Fruit fly (Drosophila melanogaster): Measurements from ENCODE around the gene Atac3.

Atac3 gene

dm6 chr3L:292146-292776 is 35.5 kb downstream of the Atac3 start (continued):
- TF ChIP-seq zen (tag; optimal IDR thresholded peaks at IDR 0.05) (no peak), NFAT (GFP tag; IDR thresholded peaks at IDR 0.05) (no peak), otp (GFP tag; IDR thresholded peaks at IDR 0.05) (no peak), C15 (GFP tag; IDR thresholded peaks at IDR 0.05) (no peak), Six4 (GFP tag; optimal IDR thresholded peaks at IDR 0.05) (no peak), CG10267 (tag; optimal IDR thresholded peaks at IDR 0.05) (peak; percentile 57), CG12391 (tag; optimal IDR thresholded peaks at IDR 0.05) (peak; percentile 34), tup (GFP tag; optimal IDR thresholded peaks at IDR 0.05) (no peak), vnd (GFP tag; IDR thresholded peaks at IDR 0.05; ENCODE audit: partially characterized antibody) (no peak), gcm (GFP tag; optimal IDR thresholded peaks at IDR 0.05) (no peak), CG12155 (GFP tag; optimal IDR thresholded peaks at IDR 0.05) (no peak), CTCF (GFP tag; optimal IDR thresholded peaks at IDR 0.05) (peak; percentile 57), CG12236 (GFP tag; optimal IDR thresholded peaks at IDR 0.05) (no peak), pita (GFP tag; optimal IDR thresholded peaks at IDR 0.05) (peak; percentile 88), Dip2 (GFP tag; IDR thresholded peaks at IDR 0.05) (no peak), CG3281 (GFP tag; optimal IDR thresholded peaks at IDR 0.05) (peak; percentile 39), CG17385 (GFP tag; optimal IDR thresholded peaks at IDR 0.05) (no peak), gsb (GFP tag; IDR thresholded peaks at IDR 0.05) (no peak), CG3847 (GFP tag; IDR thresholded peaks at IDR 0.05) (peak; percentile 44; the same call in 1 of the 2 replicates), h (optimal IDR thresholded peaks at IDR 0.05) (no peak), scrt (GFP tag; optimal IDR thresholded peaks at IDR 0.05) (peak; percentile 9), CG14965 (GFP tag; optimal IDR thresholded peaks at IDR 0.05; ENCODE audit: borderline replicate concordance) (no peak), mirr (GFP tag; optimal IDR thresholded peaks at IDR 0.05) (no peak), gce (GFP tag; IDR thresholded peaks at IDR 0.05) (no peak), hbn (GFP tag; IDR thresholded peaks at IDR 0.05; ENCODE audit: partially characterized antibody) (no peak), btn (GFP tag; optimal IDR thresholded peaks at IDR 0.05) (no peak), Bgb (GFP tag; IDR thresholded peaks at IDR 0.05; ENCODE audit: partially characterized antibody) (peak; percentile 10; the same call in 1 of the 2 replicates), bowl (GFP tag; IDR thresholded peaks at IDR 0.05) (no peak), knrl (GFP tag; IDR thresholded peaks at IDR 0.05; ENCODE audit: partially characterized antibody) (peak; percentile 42; the same call in 2 of the 3 replicates), CG31441 (GFP tag; IDR thresholded peaks at IDR 0.05) (peak; percentile 31; the same call in 1 of the 2 replicates), yki (optimal IDR thresholded peaks at IDR 0.05) (no peak), CG8924 (tag; optimal IDR thresholded peaks at IDR 0.05) (peak; percentile 63), fu2 (GFP tag; optimal IDR thresholded peaks at IDR 0.05) (no peak), CG1792 (GFP tag; optimal IDR thresholded peaks at IDR 0.05) (peak; percentile 28), luna (GFP tag; optimal IDR thresholded peaks at IDR 0.05) (no peak), Jarid2 (GFP tag; optimal IDR thresholded peaks at IDR 0.05) (peak; percentile 66), eyg (GFP tag; optimal IDR thresholded peaks at IDR 0.05) (no peak), esg (GFP tag; conservative IDR thresholded peaks at IDR 0.05) (no peak), Side (GFP tag; optimal IDR thresholded peaks at IDR 0.05) (peak; percentile 3), CG2199 (GFP tag; IDR thresholded peaks at IDR 0.05) (peak; percentile 25; the same call in 1 of the 3 replicates), Chrac-16 (GFP tag; optimal IDR thresholded peaks at IDR 0.05) (no peak), klu (GFP tag; IDR thresholded peaks at IDR 0.05) (no peak), Hr39 (optimal IDR thresholded peaks at IDR 0.05) (no peak), CG9215 (GFP tag; IDR thresholded peaks at IDR 0.05) (no peak), CG9932 (GFP tag; IDR thresholded peaks at IDR 0.05) (0 out of 2 replicates have a peak, but pooled peaks have one; percentile 6), sna (GFP tag; IDR thresholded peaks at IDR 0.05; ENCODE audit: partially characterized antibody) (no peak; the same call in 1 of the 2 replicates), bigmax (GFP tag; optimal IDR thresholded peaks at IDR 0.05) (no peak), CG18011 (GFP tag; optimal IDR thresholded peaks at IDR 0.05) (no peak), Kr (GFP tag; optimal IDR thresholded peaks at IDR 0.05) (no peak), pum (GFP tag; optimal IDR thresholded peaks at IDR 0.05) (no peak), HLH3B (GFP tag; IDR thresholded peaks at IDR 0.05) (no peak), Lpt (GFP tag; optimal IDR thresholded peaks at IDR 0.05) (no peak)
